Worm (Caenorhabditis elegans): ENCODE data around the gene F14D7.14.

- TF ChIP-seq zag-1 (tag; optimal IDR thresholded peaks at IDR 0.05): no peak
- TF ChIP-seq ztf-11 (tag; optimal IDR thresholded peaks at IDR 0.05): no peak
- no peak for TF ChIP-seq nhr-76 (tag; optimal IDR thresholded peaks at IDR 0.05)
- TF ChIP-seq ceh-82 (tag; optimal IDR thresholded peaks at IDR 0.05): no peak
- no peak for TF ChIP-seq nhr-28 (tag; optimal IDR thresholded peaks at IDR 0.05)
- no peak for TF ChIP-seq ama-1 (optimal IDR thresholded peaks at IDR 0.05)
- TF ChIP-seq lin-15B (tag; optimal IDR thresholded peaks at IDR 0.05): no peak
- TF ChIP-seq unc-39 (tag; optimal IDR thresholded peaks at IDR 0.05): no peak
Observed at ce11 chrV:14260831-14261230, 48.9 kb upstream of the F14D7.14 start, which contains the start of gene F40G12.2.
